Worm (Caenorhabditis elegans) whole organism, L4 larva: Measurements from ENCODE around the gene R11D1.4.

Source experiments
- F37D6.2 ChIP-seq: sonication (generic microtip); optimal IDR thresholded peaks from 2 replicates; lab custom pipeline; 2016; ENCODE audit warnings: mild to moderate bottlenecking, missing genetic modification characterization, missing compliant biosample characterization
- Y75B8A.6 ChIP-seq: fragments of 200-800 bp; sonication (Bioruptor generic); IDR thresholded peaks from 2 replicates; pipeline ENCODE4 v1.3.6; 2022; ENCODE audit warnings: missing genetic modification reagents, missing genetic modification characterization, missing compliant biosample characterization
- ZK546.5 ChIP-seq, 2 experiments: sonication (generic microtip); optimal IDR thresholded peaks; 2 replicates each; lab custom pipeline; 2017; ENCODE audit warnings: missing biosample characterization in 2 of 2, missing genetic modification characterization in 2 of 2
- ceh-28 ChIP-seq: fragments of 150-350 bp; optimal IDR thresholded peaks from 2 replicates; lab custom pipeline; 2014; ENCODE audit warnings: missing biosample characterization, missing genetic modification reagents, missing genetic modification characterization
- ceh-44 ChIP-seq: fragments of 200-800 bp; sonication (Bioruptor generic); IDR thresholded peaks from 2 replicates; pipeline ENCODE4 v1.3.6; 2022; ENCODE audit warnings: missing genetic modification reagents, missing genetic modification characterization, missing compliant biosample characterization
- ceh-82 ChIP-seq: sonication (generic microtip); optimal IDR thresholded peaks from 2 replicates; lab custom pipeline; 2017; ENCODE audit warnings: missing biosample characterization, missing genetic modification characterization
- cey-2 ChIP-seq: sonication (generic microtip); optimal IDR thresholded peaks from 3 replicates; lab custom pipeline; 2017; ENCODE audit warnings: missing genetic modification characterization, mild to moderate bottlenecking, missing compliant biosample characterization, antibody characterized with exemption, borderline replicate concordance; ENCODE audit not compliant: insufficient read depth
- daf-16 ChIP-seq, 3 experiments: sonication (generic microtip); optimal IDR thresholded peaks; 2 replicates each; lab custom pipeline; 2016 to 2017; ENCODE audit warnings: missing genetic modification characterization in 3 of 3, missing genetic modification reagents in 3 of 3, mild to moderate bottlenecking in 2 of 3, missing compliant biosample characterization in 2 of 3, missing biosample characterization in 1 of 3, moderate library complexity in 1 of 3
- dmd-6 ChIP-seq: fragments of 200-800 bp; sonication (Bioruptor generic); IDR thresholded peaks from 2 replicates; pipeline ENCODE4 v1.3.6; 2022; ENCODE audit warnings: missing genetic modification reagents, missing genetic modification characterization, missing compliant biosample characterization
- dmd-9 ChIP-seq: fragments of 200-800 bp; sonication (Bioruptor generic); IDR thresholded peaks from 2 replicates; pipeline ENCODE4 v1.3.6; 2022; ENCODE audit warnings: missing genetic modification reagents, missing genetic modification characterization, missing compliant biosample characterization
- dpl-1 ChIP-seq: fragments of 150-350 bp; optimal IDR thresholded peaks from 2 replicates; lab custom pipeline; 2014; ENCODE audit warnings: missing biosample characterization, missing genetic modification reagents, missing genetic modification characterization
- egl-27 ChIP-seq: sonication (generic microtip); optimal IDR thresholded peaks from 3 replicates; lab custom pipeline; 2017; ENCODE audit warnings: missing biosample characterization, missing genetic modification reagents, missing genetic modification characterization
- jun-1 ChIP-seq: fragments of 150-350 bp; optimal IDR thresholded peaks from 2 replicates; lab custom pipeline; 2014; ENCODE audit warnings: missing biosample characterization, missing genetic modification reagents, missing genetic modification characterization
- lin-13 ChIP-seq: fragments of 150-350 bp; optimal IDR thresholded peaks from 2 replicates; lab custom pipeline; 2014; ENCODE audit warnings: missing biosample characterization, missing genetic modification reagents, missing genetic modification characterization
- lin-38 ChIP-seq: fragments of 200-800 bp; sonication (Bioruptor generic); IDR thresholded peaks from 2 replicates; pipeline ENCODE4 v1.3.6; 2022; ENCODE audit warnings: missing genetic modification reagents, missing genetic modification characterization, missing compliant biosample characterization
- lin-39 ChIP-seq: fragments of 150-350 bp; optimal IDR thresholded peaks from 2 replicates; lab custom pipeline; 2014; ENCODE audit warnings: missing biosample characterization, missing genetic modification reagents, missing genetic modification characterization
- lsy-2 ChIP-seq, 2 experiments: fragments of 150-350 bp in 1 of 2; sonication (generic microtip) in 1 of 2; optimal IDR thresholded peaks; 2 replicates each; lab custom pipeline; 2014 to 2017; ENCODE audit warnings: missing biosample characterization in 2 of 2, missing genetic modification characterization in 2 of 2
- mes-2 ChIP-seq: sonication (generic microtip); optimal IDR thresholded peaks from 2 replicates; lab custom pipeline; 2016; ENCODE audit warnings: missing genotype, mild to moderate bottlenecking, missing genetic modification characterization, missing compliant biosample characterization; ENCODE audit not compliant: poor library complexity, severe bottlenecking
- mxl-2 ChIP-seq: fragments of 200-800 bp; sonication (Bioruptor generic); conservative IDR thresholded peaks from 2 replicates; pipeline ENCODE4 v1.3.6; 2022; ENCODE audit warnings: missing genetic modification reagents, missing genetic modification characterization, missing compliant biosample characterization
- mxl-3 ChIP-seq: fragments of 200-800 bp; sonication (Bioruptor generic); optimal IDR thresholded peaks from 2 replicates; lab custom pipeline; 2018; ENCODE audit warnings: mild to moderate bottlenecking, missing genetic modification characterization, missing compliant biosample characterization
- nhr-10 ChIP-seq: fragments of 150-350 bp; optimal IDR thresholded peaks from 2 replicates; lab custom pipeline; 2014; ENCODE audit warnings: missing biosample characterization, missing genetic modification characterization
- nhr-42 ChIP-seq: fragments of 200-800 bp; sonication (Bioruptor generic); IDR thresholded peaks from 2 replicates; pipeline ENCODE4 v1.3.6; 2022; ENCODE audit warnings: missing genetic modification characterization, missing compliant biosample characterization
- nhr-48 ChIP-seq: sonication (generic microtip); optimal IDR thresholded peaks from 2 replicates; lab custom pipeline; 2016; ENCODE audit warnings: mild to moderate bottlenecking, missing genetic modification characterization, missing compliant biosample characterization
- pha-4 ChIP-seq, 2 experiments: fragments of 150-350 bp in 1 of 2; fragments of 200-800 bp in 1 of 2; sonication (Bioruptor generic) in 1 of 2; IDR thresholded peaks in 1 of 2; optimal IDR thresholded peaks in 1 of 2; 2 replicates each; pipeline versions ENCODE4 v1.3.6 to Lab custom; 2014 to 2022; ENCODE audit warnings: missing genetic modification characterization in 2 of 2, missing genetic modification reagents in 2 of 2, missing biosample characterization in 1 of 2, missing compliant biosample characterization in 1 of 2
- rbr-2 ChIP-seq: sonication (generic microtip); optimal IDR thresholded peaks from 2 replicates; lab custom pipeline; 2016; ENCODE audit warnings: missing genotype, missing genetic modification characterization, missing compliant biosample characterization
- saeg-2 ChIP-seq: fragments of 200-800 bp; sonication (Bioruptor generic); IDR thresholded peaks from 2 replicates; pipeline ENCODE4 v1.3.6; 2022; ENCODE audit warnings: missing genetic modification reagents, missing genetic modification characterization, missing compliant biosample characterization
- sdz-12 ChIP-seq: fragments of 200-800 bp; sonication (Bioruptor generic); optimal IDR thresholded peaks from 2 replicates; lab custom pipeline; 2018; ENCODE audit warnings: mild to moderate bottlenecking, missing genetic modification characterization, missing compliant biosample characterization
- skn-1 ChIP-seq: fragments of 150-350 bp; optimal IDR thresholded peaks from 2 replicates; lab custom pipeline; 2014; ENCODE audit warnings: missing biosample characterization, missing genetic modification characterization
- spr-1 ChIP-seq: sonication (generic microtip); optimal IDR thresholded peaks from 2 replicates; lab custom pipeline; 2016; ENCODE audit warnings: mild to moderate bottlenecking, missing genetic modification characterization, missing compliant biosample characterization
- vab-7 ChIP-seq: fragments of 200-800 bp; sonication (Bioruptor generic); IDR thresholded peaks from 2 replicates; pipeline ENCODE4 v1.3.6; 2022; ENCODE audit warnings: missing genetic modification reagents, missing genetic modification characterization, missing compliant biosample characterization
- zag-1 ChIP-seq: fragments of 150-350 bp; optimal IDR thresholded peaks from 2 replicates; lab custom pipeline; 2014; ENCODE audit warnings: missing biosample characterization, missing genetic modification characterization
- zfp-3 ChIP-seq: fragments of 200-800 bp; sonication (Bioruptor generic); conservative IDR thresholded peaks from 2 replicates; pipeline ENCODE4 v1.3.6; 2022; ENCODE audit warnings: missing genetic modification reagents, missing genetic modification characterization, missing compliant biosample characterization
- zip-2 ChIP-seq: fragments of 150-350 bp; optimal IDR thresholded peaks from 2 replicates; lab custom pipeline; 2014; ENCODE audit warnings: missing biosample characterization, missing genetic modification characterization
- ztf-7 ChIP-seq: fragments of 150-350 bp; optimal IDR thresholded peaks from 2 replicates; lab custom pipeline; 2014; ENCODE audit warnings: missing biosample characterization, missing genetic modification characterization

R11D1.4 gene

DNA sequence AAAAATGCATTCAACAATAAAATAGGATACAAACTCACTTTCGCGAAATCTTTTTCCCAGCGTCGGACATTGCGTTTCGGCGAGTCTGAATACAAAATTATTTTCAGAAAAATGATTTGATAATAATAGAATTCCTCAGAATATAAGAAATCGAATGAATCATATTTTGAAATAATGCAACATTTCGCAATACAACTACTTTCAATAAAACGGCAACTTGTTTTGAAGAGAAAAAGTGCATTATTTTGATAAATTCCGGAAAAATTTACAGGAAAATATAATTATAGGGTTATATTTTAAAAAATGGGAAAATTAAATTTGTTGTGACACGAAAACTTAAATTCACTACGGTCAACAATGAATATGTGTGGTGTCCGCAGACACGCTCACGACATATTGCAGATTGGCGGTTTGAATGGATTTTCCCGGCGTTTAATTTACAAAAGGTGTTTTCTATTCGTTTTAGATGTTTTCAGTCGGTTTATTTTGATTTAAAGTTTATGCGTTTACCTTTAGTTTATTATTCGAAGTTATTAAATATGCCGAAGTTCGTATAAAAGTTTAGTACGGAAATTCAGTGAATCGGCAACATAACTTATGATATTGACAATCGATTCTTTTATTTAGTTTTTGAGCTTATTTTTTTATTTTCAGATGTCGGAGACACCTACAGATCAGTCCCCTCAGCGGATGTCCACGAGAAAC lies 49.4 kb upstream of the R11D1.4 start, which contains the start of the genes abcf-1 and scc-3 (continued):
- TF ChIP-seq cey-2 (tag; lab: Kevin White, UChicago) (no peak), skn-1 (tag; lab: Kevin White, UChicago) (no peak), spr-1 (tag; lab: Kevin White, UChicago) (no peak), vab-7 (GFP tag; lab: Robert Waterston, UW) (no peak), ZK546.5 (tag; optimal IDR thresholded peaks at IDR 0.05; lab: Kevin White, UChicago) (no peak), rbr-2 (tag; lab: Kevin White, UChicago) (no peak), dmd-9 (GFP tag; lab: Robert Waterston, UW) (no peak), dmd-6 (no peak), mes-2 (no peak), daf-16 (GFP tag; optimal IDR thresholded peaks at IDR 0.05; lab: Kevin White, UChicago) (no peak), daf-16 (tag; optimal IDR thresholded peaks at IDR 0.05; lab: Kevin White, UChicago) (peak; percentile 60), zag-1 (tag; lab: Kevin White, UChicago) (no peak), ceh-44 (no peak)
- TF ChIP-seq, all 104 proteins: peak for 6

DNA sequence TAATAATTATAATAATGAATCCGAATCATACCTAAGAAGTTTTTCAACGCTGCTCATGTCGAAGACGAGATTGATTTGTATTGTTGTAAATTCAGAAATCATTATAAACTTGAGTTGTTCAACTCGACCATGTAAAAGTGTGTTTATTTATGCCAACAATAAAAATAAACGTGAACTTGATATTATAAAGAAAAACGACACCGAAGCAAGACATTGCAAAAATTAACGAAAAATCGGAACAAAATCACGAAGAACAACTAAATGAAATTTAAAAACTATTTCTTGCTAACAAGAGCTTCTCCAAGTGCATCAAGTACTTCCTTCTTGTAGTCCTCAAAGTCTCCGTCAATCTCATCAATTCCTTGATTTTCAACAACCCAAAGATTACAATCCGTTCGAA lies 46.9 kb upstream of the R11D1.4 start, which contains the start of gene F18E2.15:
F18E2.15 (minus strand) TSS at position 101 of the 400 bp plus-strand sequence.
- TF ChIP-seq mxl-3 (GFP tag; lab: Kevin White, UChicago): no peak
- TF ChIP-seq vab-7 (GFP tag; lab: Robert Waterston, UW): no peak
- no peak for TF ChIP-seq zfp-3
- no peak for TF ChIP-seq mxl-2 (GFP tag; lab: Robert Waterston, UW)
- TF ChIP-seq jun-1 (tag; lab: Kevin White, UChicago): no peak
- no peak for TF ChIP-seq ceh-28 (tag; lab: Kevin White, UChicago)
- TF ChIP-seq nhr-48: no peak
- TF ChIP-seq lin-13 (GFP tag; lab: Kevin White, UChicago): no peak
- no peak for TF ChIP-seq ztf-7 (tag; lab: Kevin White, UChicago)
- TF ChIP-seq pha-4 (GFP tag; IDR thresholded peaks at IDR 0.05; lab: Robert Waterston, UW): no peak
- no peak for TF ChIP-seq pha-4 (tag; optimal IDR thresholded peaks at IDR 0.05; lab: Kevin White, UChicago)
- no peak for TF ChIP-seq dmd-9 (GFP tag; lab: Robert Waterston, UW)
- no peak for TF ChIP-seq saeg-2

DNA sequence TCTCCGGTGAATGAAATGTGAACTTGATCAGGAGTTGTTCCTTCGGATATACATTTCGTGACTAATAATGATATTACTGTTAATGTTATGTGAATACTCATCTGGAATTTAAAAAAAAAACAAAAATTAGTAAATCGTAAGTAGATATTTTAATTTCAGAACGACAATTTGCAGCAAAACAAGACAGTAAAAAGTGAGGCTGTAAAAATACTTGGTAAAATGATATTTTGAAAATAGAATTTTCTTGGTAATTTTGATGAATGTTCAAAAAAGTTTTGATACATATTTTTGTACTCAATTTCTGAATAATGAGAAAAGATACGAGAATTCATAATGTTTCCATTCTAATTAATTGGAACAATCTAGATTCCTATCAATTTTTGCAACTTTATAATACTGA lies 45.6 kb upstream of the R11D1.4 start, which contains the start of gene papl-1:
papl-1 (minus strand) TSS at position 101 of the 400 bp plus-strand sequence.
- TF ChIP-seq lin-39 (tag; lab: Kevin White, UChicago) (no peak), Y75B8A.6 (no peak)

DNA sequence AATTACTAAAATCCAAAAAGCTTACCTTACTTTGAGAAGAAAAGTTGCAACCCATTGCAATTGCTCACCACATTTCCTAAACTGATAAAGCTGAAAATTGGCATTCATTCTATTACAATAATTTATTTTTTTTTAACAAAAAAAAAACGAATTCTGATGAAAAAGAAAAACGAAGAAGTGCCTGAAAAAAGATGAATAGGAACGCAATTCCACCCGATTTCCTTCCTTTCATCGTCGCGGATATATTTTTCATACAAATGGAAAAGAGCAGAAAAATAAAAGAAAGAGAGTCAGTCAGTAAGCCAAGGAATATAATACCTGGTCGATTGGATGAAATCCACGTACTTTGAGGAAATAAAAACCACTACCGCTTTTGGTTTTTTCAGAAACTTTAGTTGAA lies 40.8 kb upstream of the R11D1.4 start, which contains the start of gene gpa-13:
gpa-13 (minus strand) TSS at position 101 of the 400 bp plus-strand sequence.
- TF ChIP-seq nhr-10 (no peak), dpl-1 (no peak), ceh-44 (no peak), ceh-82 (tag; lab: Kevin White, UChicago) (no peak), egl-27 (tag; lab: Kevin White, UChicago) (no peak), F37D6.2 (tag; lab: Kevin White, UChicago) (no peak), sdz-12 (GFP tag; lab: Kevin White, UChicago) (no peak), lin-39 (tag; lab: Kevin White, UChicago) (no peak), zip-2 (tag; lab: Kevin White, UChicago) (no peak), skn-1 (tag; lab: Kevin White, UChicago) (no peak), cey-2 (tag; lab: Kevin White, UChicago) (no peak), lin-38 (GFP tag; lab: Robert Waterston, UW) (no peak), lsy-2 (tag; optimal IDR thresholded peaks at IDR 0.05; lab: Kevin White, UChicago) (no peak), rbr-2 (tag; lab: Kevin White, UChicago) (no peak), ztf-7 (tag; lab: Kevin White, UChicago) (no peak), nhr-42 (no peak), daf-16 (GFP tag; optimal IDR thresholded peaks at IDR 0.05; lab: Kevin White, UChicago) (no peak), daf-16 (tag; optimal IDR thresholded peaks at IDR 0.05; lab: Kevin White, UChicago) (no peak)
